Fruit fly (Drosophila melanogaster): ENCODE results near the gene VhaAC45RP.

DNA sequence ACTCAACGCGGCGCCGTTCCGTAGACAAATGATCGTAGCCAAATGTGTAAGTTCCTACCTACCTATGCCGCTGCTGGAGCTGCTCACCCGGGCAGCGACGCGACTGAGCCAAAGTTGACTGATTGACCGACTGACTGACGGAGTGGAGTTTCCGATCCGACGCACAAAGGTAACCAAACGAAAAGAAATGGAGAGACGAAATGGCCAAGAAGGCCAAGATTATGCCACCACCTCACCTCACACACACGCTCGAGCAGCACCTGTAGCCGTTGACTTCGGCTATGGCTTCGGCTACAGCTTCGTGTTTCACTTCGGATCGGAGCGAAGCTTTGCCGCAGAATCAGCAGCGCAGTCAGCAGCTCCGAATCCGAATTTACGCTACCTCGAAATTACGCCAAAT lies 24.8 kb upstream of the VhaAC45RP start, which contains the start of gene CG9747:
- no peak for TF ChIP-seq CG12605 (GFP tag; IDR thresholded peaks at IDR 0.05)
- TF ChIP-seq EcR (GFP tag; optimal IDR thresholded peaks at IDR 0.05), result peak; percentile 18
- TF ChIP-seq rn (GFP tag; IDR thresholded peaks at IDR 0.05), result no peak
- no peak for TF ChIP-seq CG14655 (GFP tag; optimal IDR thresholded peaks at IDR 0.05)
- TF ChIP-seq fd96Ca (GFP tag; IDR thresholded peaks at IDR 0.05), result no peak
- TF ChIP-seq CG17806 (tag; optimal IDR thresholded peaks at IDR 0.05), result no peak
- TF ChIP-seq CG4496 (GFP tag; IDR thresholded peaks at IDR 0.05), result no peak
- no peak for TF ChIP-seq CG34367 (tag; optimal IDR thresholded peaks at IDR 0.05)
- no peak for TF ChIP-seq gl (tag; optimal IDR thresholded peaks at IDR 0.05)
- TF ChIP-seq CG15710 (tag; optimal IDR thresholded peaks at IDR 0.05), result no peak
- no peak for TF ChIP-seq Pif1B (GFP tag; optimal IDR thresholded peaks at IDR 0.05)

All from whole organism, pupa.